Fruit fly (Drosophila melanogaster) whole organism, embryonic: ENCODE results near the gene Caper.

Source experiments
- Bgb ChIP-seq: fragments of 200-800 bp; sonication (Bioruptor generic); IDR thresholded peaks from 2 replicates; pipeline ENCODE4 v1.3.6; 2022; ENCODE audit warnings: missing biosample characterization, missing genetic modification characterization; ENCODE audit not compliant: partially characterized antibody
- CG10979 ChIP-seq: fragments of 200-800 bp; sonication (Bioruptor generic); optimal IDR thresholded peaks from 2 replicates; lab custom pipeline; 2018; ENCODE audit warnings: missing biosample characterization, mild to moderate bottlenecking, missing genetic modification characterization, moderate library complexity
- CG12219 ChIP-seq: fragments of 200-800 bp; sonication (Bioruptor generic); optimal IDR thresholded peaks from 3 replicates; lab custom pipeline; 2018; ENCODE audit warnings: missing biosample characterization, mild to moderate bottlenecking, missing genetic modification characterization
- CG13296 ChIP-seq: fragments of 200-800 bp; sonication (Bioruptor generic); optimal IDR thresholded peaks from 3 replicates; lab custom pipeline; 2018; ENCODE audit warnings: missing biosample characterization, mild to moderate bottlenecking, missing genetic modification characterization
- CG17328 ChIP-seq: fragments of 200-800 bp; sonication (Bioruptor generic); IDR thresholded peaks from 2 replicates; pipeline ENCODE4 v1.3.6; 2022; ENCODE audit warnings: missing biosample characterization, missing genetic modification characterization
- CG17802 ChIP-seq: fragments of 200-800 bp; sonication (Bioruptor generic); optimal IDR thresholded peaks from 2 replicates; lab custom pipeline; 2018; ENCODE audit warnings: missing biosample characterization, mild to moderate bottlenecking, missing genetic modification characterization, moderate library complexity
- CG1792 ChIP-seq: fragments of 200-800 bp; sonication (Bioruptor generic); optimal IDR thresholded peaks from 2 replicates; lab custom pipeline; 2016; ENCODE audit warnings: missing biosample characterization, missing genetic modification characterization
- CG18476 ChIP-seq: fragments of 200-800 bp; sonication (Bioruptor generic); optimal IDR thresholded peaks from 2 replicates; lab custom pipeline; 2016; ENCODE audit warnings: missing biosample characterization, mild to moderate bottlenecking, missing genetic modification characterization
- CG2889 ChIP-seq: fragments of 200-800 bp; sonication (Bioruptor generic); IDR thresholded peaks from 3 replicates; pipeline ENCODE4 v1.3.6; 2022; ENCODE audit warnings: missing biosample characterization, missing genetic modification characterization
- CG32772 ChIP-seq: fragments of 200-800 bp; sonication (Bioruptor generic); IDR thresholded peaks from 2 replicates; pipeline ENCODE4 v1.3.6; 2022; ENCODE audit warnings: missing biosample characterization, missing genetic modification characterization
- CG3407 ChIP-seq: fragments of 200-800 bp; sonication (Bioruptor generic); optimal IDR thresholded peaks from 2 replicates; lab custom pipeline; 2018; ENCODE audit warnings: missing biosample characterization, mild to moderate bottlenecking, missing genetic modification characterization
- CG34376 ChIP-seq: fragments of 200-800 bp; sonication (Bioruptor generic); optimal IDR thresholded peaks from 2 replicates; lab custom pipeline; 2018; ENCODE audit warnings: missing biosample characterization, mild to moderate bottlenecking, missing genetic modification characterization
- CG4617 ChIP-seq: fragments of 200-800 bp; sonication (Bioruptor generic); optimal IDR thresholded peaks from 3 replicates; lab custom pipeline; 2016; ENCODE audit warnings: missing biosample characterization, missing genetic modification characterization, borderline replicate concordance
- CG7357 ChIP-seq: fragments of 200-800 bp; sonication (Bioruptor generic); IDR thresholded peaks from 3 replicates; pipeline ENCODE4 v1.3.6; 2022; ENCODE audit warnings: missing biosample characterization, missing genetic modification characterization
- CG7745 ChIP-seq: fragments of 200-800 bp; sonication (Bioruptor generic); optimal IDR thresholded peaks from 2 replicates; lab custom pipeline; 2018; ENCODE audit warnings: missing biosample characterization, mild to moderate bottlenecking, missing genetic modification characterization, moderate library complexity
- CG7928 ChIP-seq: fragments of 200-800 bp; sonication (Bioruptor generic); optimal IDR thresholded peaks from 2 replicates; lab custom pipeline; 2017; ENCODE audit warnings: missing biosample characterization, mild to moderate bottlenecking, missing genetic modification characterization
- CG7963 ChIP-seq: fragments of 200-800 bp; sonication (Bioruptor generic); IDR thresholded peaks from 3 replicates; pipeline ENCODE4 v1.3.6; 2022; ENCODE audit warnings: missing biosample characterization, missing genetic modification characterization; ENCODE audit not compliant: partially characterized antibody
- CG9215 ChIP-seq: fragments of 200-800 bp; sonication (Bioruptor generic); IDR thresholded peaks from 2 replicates; pipeline ENCODE4 v1.3.6; 2022; ENCODE audit warnings: missing biosample characterization, missing genetic modification characterization
- D ChIP-seq, 2 experiments: fragments of 200-800 bp in 1 of 2; fragments of >200 bp in 1 of 2; sonication (Bioruptor generic) in 1 of 2; optimal IDR thresholded peaks; 2 replicates in 1 of 2; 3 replicates in 1 of 2; lab custom pipeline; 2017; ENCODE audit warnings: mild to moderate bottlenecking in 1 of 2, missing biosample characterization in 1 of 2, missing genetic modification characterization in 1 of 2, missing genetic modification reagents in 1 of 2
- Deaf1 ChIP-seq: fragments of 200-800 bp; optimal IDR thresholded peaks from 3 replicates; lab custom pipeline; 2019; ENCODE audit warnings: missing biosample characterization, mild to moderate bottlenecking, missing genetic modification characterization, moderate library complexity
- Dip2 ChIP-seq: fragments of 200-800 bp; sonication (Bioruptor generic); IDR thresholded peaks from 2 replicates; pipeline ENCODE4 v1.3.6; 2022; ENCODE audit warnings: missing biosample characterization, missing genetic modification characterization
- E2f2 ChIP-seq: fragments of 200-800 bp; sonication (Bioruptor generic); IDR thresholded peaks from 2 replicates; pipeline ENCODE4 v1.3.6; 2022; ENCODE audit warnings: missing biosample characterization, missing genetic modification characterization
- H2.0 ChIP-seq: fragments of 200-800 bp; sonication (Bioruptor generic); IDR thresholded peaks from 2 replicates; pipeline ENCODE4 v1.3.6; 2022; ENCODE audit warnings: missing biosample characterization, missing genetic modification characterization
- HLH54F ChIP-seq: fragments of 200-800 bp; sonication (Bioruptor generic); optimal IDR thresholded peaks from 3 replicates; lab custom pipeline; 2016; ENCODE audit warnings: missing biosample characterization, missing genetic modification characterization
- Hey ChIP-seq: fragments of 200-800 bp; sonication (Bioruptor generic); optimal IDR thresholded peaks from 3 replicates; lab custom pipeline; 2018; ENCODE audit warnings: missing biosample characterization, mild to moderate bottlenecking, missing genetic modification characterization
- Hmx ChIP-seq: fragments of 200-800 bp; sonication (Bioruptor generic); optimal IDR thresholded peaks from 2 replicates; lab custom pipeline; 2016; ENCODE audit warnings: missing biosample characterization, missing genetic modification characterization
- Hr39 ChIP-seq: fragments of >200 bp; optimal IDR thresholded peaks from 2 replicates; lab custom pipeline; 2017
- Hsf ChIP-seq: fragments of 200-800 bp; sonication (Bioruptor generic); optimal IDR thresholded peaks from 3 replicates; lab custom pipeline; 2016; ENCODE audit warnings: missing biosample characterization, missing genetic modification characterization
- Kr ChIP-seq: fragments of 200-800 bp; sonication (Bioruptor generic); optimal IDR thresholded peaks from 2 replicates; lab custom pipeline; 2017; ENCODE audit warnings: missing biosample characterization, mild to moderate bottlenecking, missing genetic modification characterization
- Nf-YB ChIP-seq: fragments of 200-800 bp; sonication (Bioruptor generic); optimal IDR thresholded peaks from 3 replicates; lab custom pipeline; 2019; ENCODE audit warnings: missing biosample characterization, mild to moderate bottlenecking, missing genetic modification characterization, moderate library complexity
- NfI ChIP-seq: fragments of 200-800 bp; sonication (Bioruptor generic); optimal IDR thresholded peaks from 3 replicates; lab custom pipeline; 2018; ENCODE audit warnings: missing biosample characterization, mild to moderate bottlenecking, missing genetic modification characterization, moderate library complexity
- Poxn ChIP-seq: fragments of 200-800 bp; sonication (Bioruptor generic); IDR thresholded peaks from 2 replicates; pipeline ENCODE4 v1.3.6; 2022; ENCODE audit warnings: missing biosample characterization, missing genetic modification characterization
- Sox100B ChIP-seq: fragments of 200-800 bp; sonication (Bioruptor generic); optimal IDR thresholded peaks from 3 replicates; lab custom pipeline; 2018; ENCODE audit warnings: missing biosample characterization, mild to moderate bottlenecking, missing genetic modification characterization
- Ssrp ChIP-seq: fragments of 200-800 bp; sonication (Bioruptor generic); optimal IDR thresholded peaks from 2 replicates; lab custom pipeline; 2018; ENCODE audit warnings: missing biosample characterization, mild to moderate bottlenecking, missing genetic modification characterization, moderate library complexity
- Stat92E ChIP-seq, 3 experiments: fragments of >200 bp in 2 of 3; fragments of 200-800 bp in 1 of 3; sonication (Bioruptor generic) in 1 of 3; optimal IDR thresholded peaks; 2 replicates each; lab custom pipeline; 2017 to 2019; ENCODE audit warnings: missing biosample characterization in 3 of 3, missing genetic modification characterization in 3 of 3, mild to moderate bottlenecking in 1 of 3, moderate library complexity in 1 of 3
- Usf ChIP-seq: fragments of 200-800 bp; sonication (Bioruptor generic); optimal IDR thresholded peaks from 2 replicates; lab custom pipeline; 2017; ENCODE audit warnings: missing genotype, missing biosample characterization, missing genetic modification characterization
- YL-1 ChIP-seq: fragments of 200-800 bp; sonication (Bioruptor generic); optimal IDR thresholded peaks from 3 replicates; lab custom pipeline; 2017; ENCODE audit warnings: missing biosample characterization, mild to moderate bottlenecking, missing genetic modification characterization
- ab ChIP-seq: fragments of 200-800 bp; sonication (Bioruptor generic); optimal IDR thresholded peaks from 2 replicates; lab custom pipeline; 2016; ENCODE audit warnings: missing biosample characterization, missing genetic modification characterization
- abd-A ChIP-seq: fragments of 200-800 bp; sonication (Bioruptor generic); optimal IDR thresholded peaks from 3 replicates; lab custom pipeline; 2019; ENCODE audit warnings: missing biosample characterization, mild to moderate bottlenecking, missing genetic modification characterization, moderate library complexity
- ash1 ChIP-seq: fragments of 200-800 bp; sonication (Bioruptor generic); optimal IDR thresholded peaks from 2 replicates; lab custom pipeline; 2018; ENCODE audit warnings: missing biosample characterization, mild to moderate bottlenecking, missing genetic modification characterization
- bigmax ChIP-seq: fragments of 200-800 bp; sonication (Bioruptor generic); optimal IDR thresholded peaks from 2 replicates; lab custom pipeline; 2018; ENCODE audit warnings: missing biosample characterization, mild to moderate bottlenecking, missing genetic modification characterization
- cad ChIP-seq: fragments of >200 bp; optimal IDR thresholded peaks from 2 replicates; lab custom pipeline; 2017; ENCODE audit warnings: missing biosample characterization, missing genetic modification characterization
- h ChIP-seq: fragments of >200 bp; optimal IDR thresholded peaks from 2 replicates; lab custom pipeline; 2017
- insv ChIP-seq, 2 experiments: fragments of 200-800 bp; sonication (Bioruptor generic); optimal IDR thresholded peaks; 3 replicates each; lab custom pipeline; 2016 to 2018; ENCODE audit warnings: missing biosample characterization in 2 of 2, missing genetic modification characterization in 2 of 2
- lbe ChIP-seq: fragments of 200-800 bp; sonication (Bioruptor generic); optimal IDR thresholded peaks from 2 replicates; lab custom pipeline; 2016; ENCODE audit warnings: missing biosample characterization, mild to moderate bottlenecking, missing genetic modification characterization
- nerfin-1 ChIP-seq: fragments of 200-800 bp; sonication (Bioruptor generic); optimal IDR thresholded peaks from 3 replicates; lab custom pipeline; 2019; ENCODE audit warnings: missing biosample characterization, mild to moderate bottlenecking, missing genetic modification characterization, moderate library complexity
- pita ChIP-seq: fragments of 200-800 bp; sonication (Bioruptor generic); optimal IDR thresholded peaks from 2 replicates; lab custom pipeline; 2017; ENCODE audit warnings: missing biosample characterization, mild to moderate bottlenecking, missing genetic modification characterization
- psq ChIP-seq: fragments of 200-800 bp; sonication (Bioruptor generic); optimal IDR thresholded peaks from 2 replicates; lab custom pipeline; 2017; ENCODE audit warnings: missing biosample characterization, missing genetic modification characterization
- toy ChIP-seq: fragments of 200-800 bp; sonication (Bioruptor generic); IDR thresholded peaks from 2 replicates; pipeline ENCODE4 v1.3.6; 2022; ENCODE audit warnings: missing biosample characterization, missing genetic modification characterization
- zfh2 ChIP-seq: fragments of 200-800 bp; sonication (Bioruptor generic); optimal IDR thresholded peaks from 2 replicates; lab custom pipeline; 2016; ENCODE audit warnings: missing biosample characterization, missing genetic modification characterization

Caper gene

dm6 chr2L:7049009-7049647 lies 16.6 kb downstream of the Caper start (continued):
- no peak for TF ChIP-seq bigmax (GFP tag; lab: Kevin White, UChicago)
- no peak for TF ChIP-seq CG7745 (tag; lab: Kevin White, UChicago)
- no peak for TF ChIP-seq HLH54F (GFP tag; lab: Kevin White, UChicago)
- no peak for TF ChIP-seq CG18476
- peak; percentile 38; the same call in 1 of the 2 replicates for TF ChIP-seq CG17328 (GFP tag; lab: Robert Waterston, UW)
- peak; percentile 80 for TF ChIP-seq CG34376 (GFP tag; lab: Kevin White, UChicago)
- no peak for TF ChIP-seq Hmx
- TF ChIP-seq Hey (tag; lab: Kevin White, UChicago), result no peak
- no peak for TF ChIP-seq Stat92E (GFP tag; optimal IDR thresholded peaks at IDR 0.05; lab: Kevin White, UChicago)
- no peak for TF ChIP-seq Poxn (GFP tag; lab: Robert Waterston, UW)
- TF ChIP-seq insv (GFP tag; optimal IDR thresholded peaks at IDR 0.05; lab: Kevin White, UChicago), result peak in 1 of 2 experiments; percentile 14
- no peak for TF ChIP-seq h (lab: Kevin White, UChicago)
- TF ChIP-seq E2f2 (GFP tag; lab: Robert Waterston, UW), result 0 out of 2 replicates have a peak, but pooled peaks have one; percentile 4
- TF ChIP-seq abd-A (tag; lab: Kevin White, UChicago), result peak; percentile 73
- peak; percentile 40 for TF ChIP-seq Deaf1 (tag; lab: Kevin White, UChicago)
- TF ChIP-seq lbe (GFP tag; lab: Kevin White, UChicago), result peak; percentile 67
- TF ChIP-seq CG17802 (tag; lab: Kevin White, UChicago), result no peak
- no peak for TF ChIP-seq H2.0 (GFP tag; lab: Robert Waterston, UW)
- peak; percentile 99 for TF ChIP-seq Bgb (GFP tag; lab: Robert Waterston, UW)
- TF ChIP-seq CG4617 (GFP tag; lab: Kevin White, UChicago), result no peak
- TF ChIP-seq toy, result no peak
- peak; percentile 9 for TF ChIP-seq CG12219 (GFP tag; lab: Kevin White, UChicago)
- TF ChIP-seq CG1792 (GFP tag; lab: Kevin White, UChicago), result no peak
- TF ChIP-seq nerfin-1 (tag; lab: Kevin White, UChicago), result peak; percentile 98
- peak; percentile 60 for TF ChIP-seq CG13296 (GFP tag; lab: Kevin White, UChicago)
- no peak for TF ChIP-seq zfh2 (GFP tag; lab: Kevin White, UChicago)
- TF ChIP-seq CG7357, result no peak
- no peak for TF ChIP-seq cad (GFP tag; lab: Kevin White, UChicago)
- TF ChIP-seq Usf (GFP tag; lab: Kevin White, UChicago), result no peak
- TF ChIP-seq Sox100B (GFP tag; lab: Kevin White, UChicago), result no peak
- no peak for TF ChIP-seq Kr
- no peak for TF ChIP-seq Nf-YB (GFP tag; lab: Kevin White, UChicago)
- no peak for TF ChIP-seq pita (GFP tag; lab: Kevin White, UChicago)
- no peak for TF ChIP-seq psq (GFP tag; lab: Kevin White, UChicago)
- TF ChIP-seq CG7928 (GFP tag; lab: Kevin White, UChicago), result no peak
- peak; percentile 24 for TF ChIP-seq NfI
- TF ChIP-seq CG3407, result no peak
- TF ChIP-seq CG10979, result no peak
- no peak for TF ChIP-seq Hr39 (lab: Kevin White, UChicago)
- TF ChIP-seq Dip2 (GFP tag; lab: Robert Waterston, UW), result no peak
- TF ChIP-seq Hsf, result no peak
- no peak for TF ChIP-seq CG32772 (GFP tag; lab: Robert Waterston, UW)
- no peak for TF ChIP-seq ab (GFP tag; lab: Kevin White, UChicago)
- peak; percentile 50 for TF ChIP-seq ash1 (GFP tag; lab: Kevin White, UChicago)
- TF ChIP-seq YL-1 (GFP tag; lab: Kevin White, UChicago), result peak; percentile 81
- no peak for TF ChIP-seq D (optimal IDR thresholded peaks at IDR 0.05; lab: Kevin White, UChicago)
- TF ChIP-seq D (GFP tag; optimal IDR thresholded peaks at IDR 0.05; lab: Kevin White, UChicago), result no peak
- TF ChIP-seq CG7963 (GFP tag; lab: Robert Waterston, UW), result peak; percentile 100
- TF ChIP-seq CG9215, result peak; percentile 98
- TF ChIP-seq Ssrp (tag; lab: Kevin White, UChicago), result no peak
- no peak for TF ChIP-seq CG2889
